Worm (Caenorhabditis elegans) whole organism, L1 larva: ENCODE results near the gene clec-88.

Experiments
- C04F5.9 ChIP-seq: sonication (generic microtip); optimal IDR thresholded peaks from 2 replicates; lab custom pipeline; 2016; ENCODE audit warnings: missing genetic modification characterization, missing compliant biosample characterization
- C16A3.4 ChIP-seq: fragments of 150-350 bp; optimal IDR thresholded peaks from 2 replicates; lab custom pipeline; 2014; ENCODE audit warnings: missing biosample characterization, missing genetic modification characterization
- Y116A8C.19 ChIP-seq: sonication (generic microtip); optimal IDR thresholded peaks from 2 replicates; lab custom pipeline; 2016; ENCODE audit warnings: missing compliant biosample characterization, missing genetic modification characterization, borderline replicate concordance
- alr-1 ChIP-seq: fragments of 200-800 bp; sonication (Bioruptor generic); optimal IDR thresholded peaks from 2 replicates; lab custom pipeline; 2018; ENCODE audit warnings: borderline replicate concordance, mild to moderate bottlenecking, missing genetic modification characterization, missing compliant biosample characterization
- aly-2 ChIP-seq: fragments of 150-350 bp; optimal IDR thresholded peaks from 2 replicates; lab custom pipeline; 2014; ENCODE audit warnings: missing biosample characterization, missing genetic modification characterization
- ama-1 ChIP-seq: fragments of 150-350 bp; optimal IDR thresholded peaks from 2 replicates; lab custom pipeline; 2014
- blmp-1 ChIP-seq: fragments of 150-350 bp; optimal IDR thresholded peaks from 2 replicates; lab custom pipeline; 2014; ENCODE audit warnings: missing biosample characterization, missing genetic modification characterization
- ceh-63 ChIP-seq: fragments of 200-800 bp; sonication (Bioruptor generic); optimal IDR thresholded peaks from 2 replicates; lab custom pipeline; 2018; ENCODE audit warnings: mild to moderate bottlenecking, missing genetic modification characterization, missing compliant biosample characterization
- ceh-88 ChIP-seq: fragments of 200-800 bp; sonication (Bioruptor generic); IDR thresholded peaks from 2 replicates; pipeline ENCODE4 v1.3.6; 2022; ENCODE audit warnings: missing genetic modification characterization, missing compliant biosample characterization
- dpl-1 ChIP-seq, 3 experiments: fragments of 150-350 bp in 2 of 3; sonication (generic microtip) in 1 of 3; optimal IDR thresholded peaks; 2 replicates each; lab custom pipeline; 2014 to 2017; ENCODE audit warnings: missing biosample characterization in 3 of 3, missing genetic modification characterization in 3 of 3, missing genetic modification reagents in 3 of 3
- efl-1 ChIP-seq, 4 experiments: fragments of 150-350 bp; optimal IDR thresholded peaks in 3 of 4; peaks in 1 of 4; 1 replicate in 1 of 4; 2 replicates in 3 of 4; lab custom pipeline; 2014; ENCODE audit warnings: missing biosample characterization in 2 of 4, missing genetic modification characterization in 2 of 4, missing genetic modification reagents in 2 of 4
- elt-2 ChIP-seq: sonication (generic microtip); optimal IDR thresholded peaks from 2 replicates; lab custom pipeline; 2016; ENCODE audit warnings: missing genetic modification characterization, mild to moderate bottlenecking, inconsistent platforms, missing compliant biosample characterization, missing genetic modification reagents
- elt-3 ChIP-seq, 6 experiments: fragments of 150-350 bp in 1 of 6; sonication (generic microtip); optimal IDR thresholded peaks; 2 replicates each; lab custom pipeline; 2017 to 2018; ENCODE audit warnings: missing biosample characterization in 6 of 6, missing genetic modification characterization in 6 of 6, inconsistent platforms in 1 of 6
- fkh-8 ChIP-seq: sonication (generic microtip); optimal IDR thresholded peaks from 2 replicates; lab custom pipeline; 2016; ENCODE audit warnings: mild to moderate bottlenecking, missing genetic modification characterization, missing compliant biosample characterization
- fos-1 ChIP-seq: fragments of 150-350 bp; optimal IDR thresholded peaks from 2 replicates; lab custom pipeline; 2014; ENCODE audit warnings: missing biosample characterization, missing genetic modification characterization
- grh-1 ChIP-seq: fragments of 200-800 bp; sonication (Bioruptor generic); IDR thresholded peaks from 2 replicates; pipeline ENCODE4 v1.3.6; 2022; ENCODE audit warnings: missing genetic modification reagents, missing genetic modification characterization, missing compliant biosample characterization
- hlh-17 ChIP-seq: fragments of 200-800 bp; sonication (Bioruptor generic); optimal IDR thresholded peaks from 2 replicates; lab custom pipeline; 2018; ENCODE audit warnings: missing genetic modification characterization, mild to moderate bottlenecking, missing compliant biosample characterization, moderate library complexity, borderline replicate concordance
- hpl-2 ChIP-seq: fragments of 150-350 bp; optimal IDR thresholded peaks from 2 replicates; lab custom pipeline; 2014; ENCODE audit warnings: missing biosample characterization, missing genetic modification reagents, missing genetic modification characterization
- jun-1 ChIP-seq: fragments of 150-350 bp; optimal IDR thresholded peaks from 2 replicates; lab custom pipeline; 2014; ENCODE audit warnings: missing biosample characterization, missing genetic modification reagents, missing genetic modification characterization
- lin-13 ChIP-seq: fragments of 150-350 bp; optimal IDR thresholded peaks from 2 replicates; lab custom pipeline; 2014; ENCODE audit warnings: missing biosample characterization, missing genetic modification reagents, missing genetic modification characterization
- lin-14 ChIP-seq: fragments of 200-800 bp; sonication (Bioruptor generic); optimal IDR thresholded peaks from 2 replicates; lab custom pipeline; 2018; ENCODE audit warnings: mild to moderate bottlenecking, missing genetic modification characterization, moderate library complexity, missing compliant biosample characterization
- lin-35 ChIP-seq, 2 experiments: fragments of 150-350 bp; optimal IDR thresholded peaks; 2 replicates each; lab custom pipeline; 2014; ENCODE audit warnings: missing biosample characterization in 2 of 2, missing genetic modification characterization in 2 of 2, missing genetic modification reagents in 2 of 2
- lir-3 ChIP-seq: sonication (generic microtip); optimal IDR thresholded peaks from 2 replicates; lab custom pipeline; 2016; ENCODE audit warnings: mild to moderate bottlenecking, missing genetic modification characterization, moderate library complexity, missing compliant biosample characterization; ENCODE audit not compliant: poor library complexity
- lsy-2 ChIP-seq, 2 experiments: fragments of 150-350 bp; optimal IDR thresholded peaks; 2 replicates each; lab custom pipeline; 2014; ENCODE audit warnings: missing biosample characterization in 2 of 2, missing genetic modification characterization in 2 of 2
- mdl-1 ChIP-seq, 2 experiments: fragments of 150-350 bp; optimal IDR thresholded peaks; 2 replicates each; lab custom pipeline; 2014 to 2017; ENCODE audit warnings: missing biosample characterization in 2 of 2, missing genetic modification characterization in 2 of 2, inconsistent platforms in 1 of 2
- mep-1 ChIP-seq: fragments of 150-350 bp; optimal IDR thresholded peaks from 2 replicates; lab custom pipeline; 2014; ENCODE audit warnings: missing biosample characterization, missing genetic modification characterization
- nhr-19 ChIP-seq: fragments of 200-800 bp; sonication (Bioruptor generic); conservative IDR thresholded peaks from 2 replicates; pipeline ENCODE4 v1.3.6; 2022; ENCODE audit warnings: missing genetic modification characterization, missing compliant biosample characterization
- nhr-20 ChIP-seq: sonication (generic microtip); optimal IDR thresholded peaks from 2 replicates; lab custom pipeline; 2016; ENCODE audit warnings: mild to moderate bottlenecking, missing genetic modification characterization, missing compliant biosample characterization
- nhr-47 ChIP-seq: sonication (generic microtip); optimal IDR thresholded peaks from 2 replicates; lab custom pipeline; 2016; ENCODE audit warnings: mild to moderate bottlenecking, missing genetic modification characterization, moderate library complexity, missing compliant biosample characterization
- nhr-71 ChIP-seq: sonication (generic microtip); optimal IDR thresholded peaks from 2 replicates; lab custom pipeline; 2016; ENCODE audit warnings: mild to moderate bottlenecking, missing genetic modification characterization, moderate library complexity, missing compliant biosample characterization
- nhr-84 ChIP-seq: sonication (generic microtip); optimal IDR thresholded peaks from 2 replicates; lab custom pipeline; 2017; ENCODE audit warnings: missing biosample characterization, missing genetic modification characterization
- nhr-85 ChIP-seq: sonication (generic microtip); peaks from one replicate; lab custom pipeline; 2016; ENCODE audit warnings: missing genetic modification characterization, inconsistent platforms, missing compliant biosample characterization
- nhr-90 ChIP-seq: sonication (generic microtip); optimal IDR thresholded peaks from 2 replicates; lab custom pipeline; 2016; ENCODE audit warnings: mild to moderate bottlenecking, missing genetic modification characterization, missing compliant biosample characterization; ENCODE audit not compliant: poor library complexity
- pax-3 ChIP-seq: fragments of 200-800 bp; sonication (Bioruptor generic); optimal IDR thresholded peaks from 2 replicates; lab custom pipeline; 2018; ENCODE audit warnings: mild to moderate bottlenecking, missing genetic modification characterization, moderate library complexity, missing compliant biosample characterization
- pqm-1 ChIP-seq: sonication (generic microtip); optimal IDR thresholded peaks from 3 replicates; lab custom pipeline; 2017; ENCODE audit warnings: missing biosample characterization, missing genetic modification characterization
- skn-1 ChIP-seq: fragments of 150-350 bp; optimal IDR thresholded peaks from 2 replicates; lab custom pipeline; 2014; ENCODE audit warnings: missing biosample characterization, missing genetic modification characterization
- snpc-4 ChIP-seq: fragments of 150-350 bp; optimal IDR thresholded peaks from 2 replicates; lab custom pipeline; 2014; ENCODE audit warnings: missing biosample characterization, missing genetic modification characterization
- snu-23 ChIP-seq: sonication (generic microtip); optimal IDR thresholded peaks from 2 replicates; lab custom pipeline; 2016; ENCODE audit warnings: missing genetic modification characterization, missing compliant biosample characterization
- sox-4 ChIP-seq: sonication (generic microtip); optimal IDR thresholded peaks from 2 replicates; lab custom pipeline; 2016; ENCODE audit warnings: missing genetic modification characterization, missing compliant biosample characterization
- sptf-1 ChIP-seq: fragments of 150-350 bp; optimal IDR thresholded peaks from 2 replicates; lab custom pipeline; 2014; ENCODE audit warnings: missing biosample characterization, missing genetic modification characterization
- swsn-7 ChIP-seq: sonication (generic microtip); optimal IDR thresholded peaks from 2 replicates; lab custom pipeline; 2016; ENCODE audit warnings: missing genetic modification characterization, missing compliant biosample characterization
- unc-130 ChIP-seq: fragments of 150-350 bp; optimal IDR thresholded peaks from 2 replicates; lab custom pipeline; 2017; ENCODE audit warnings: missing biosample characterization, missing genetic modification characterization, inconsistent platforms
- unc-98 ChIP-seq: fragments of 200-800 bp; sonication (Bioruptor generic); IDR thresholded peaks from 2 replicates; pipeline ENCODE4 v1.3.6; 2022; ENCODE audit warnings: missing genetic modification characterization, missing compliant biosample characterization
- vab-15 ChIP-seq: sonication (generic microtip); optimal IDR thresholded peaks from 2 replicates; lab custom pipeline; 2017; ENCODE audit warnings: missing genotype, mild to moderate bottlenecking, missing genetic modification characterization, missing compliant biosample characterization
- xbp-1 ChIP-seq: sonication (generic microtip); optimal IDR thresholded peaks from 2 replicates; lab custom pipeline; 2016; ENCODE audit warnings: missing genetic modification characterization, missing compliant biosample characterization
- zip-4 ChIP-seq: fragments of 200-800 bp; sonication (Bioruptor generic); optimal IDR thresholded peaks from 2 replicates; lab custom pipeline; 2018; ENCODE audit warnings: mild to moderate bottlenecking, missing genetic modification characterization, moderate library complexity, missing compliant biosample characterization
- ztf-4 ChIP-seq: fragments of 150-350 bp; optimal IDR thresholded peaks from 2 replicates; lab custom pipeline; 2014; ENCODE audit warnings: missing biosample characterization, missing genetic modification characterization

clec-88 gene

DNA sequence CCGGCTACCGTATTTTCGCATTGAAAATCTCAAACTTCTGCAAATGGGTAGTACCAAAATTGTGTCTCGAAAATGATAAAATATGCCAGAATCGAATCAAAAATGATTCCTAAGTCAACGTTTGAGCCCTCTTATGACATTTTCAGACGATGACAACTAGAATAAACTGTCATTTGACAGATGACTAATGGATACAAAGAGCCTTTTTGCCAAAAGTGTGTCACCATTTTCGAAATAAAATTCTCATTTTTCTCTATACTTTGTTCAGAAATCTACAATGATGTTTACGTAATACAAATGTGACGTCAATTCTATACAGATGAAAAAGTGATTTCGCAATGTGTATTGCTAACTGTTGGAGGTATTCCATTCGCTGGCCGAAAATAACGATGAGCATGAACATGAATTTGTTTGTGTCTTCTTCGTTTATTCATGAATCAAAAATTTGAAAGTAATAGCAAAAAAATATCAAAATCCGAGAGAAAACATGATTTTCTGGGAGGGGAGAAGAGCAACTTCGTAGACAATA, 18.9 kb upstream of the clec-88 start:
- TF ChIP-seq snpc-4 (peak; percentile 4), ceh-88 (GFP tag; lab: Robert Waterston, UW) (peak; percentile 32; the same call in 1 of the 2 replicates), pqm-1 (tag; lab: Kevin White, UChicago) (no peak), elt-2 (tag; lab: Kevin White, UChicago) (peak; percentile 64), mep-1 (tag; lab: Kevin White, UChicago) (peak; percentile 63), alr-1 (tag; lab: Kevin White, UChicago) (no peak), mdl-1 (tag; optimal IDR thresholded peaks at IDR 0.05; lab: Kevin White, UChicago) (peak in 1 of 2 experiments; percentile 5), jun-1 (no peak), C16A3.4 (tag; lab: Kevin White, UChicago) (peak; percentile 68), dpl-1 (GFP tag; optimal IDR thresholded peaks at IDR 0.05; lab: Kevin White, UChicago) (peak in 2 of 3 experiments; percentile 24 to 33), unc-130 (tag; lab: Kevin White, UChicago) (no peak), swsn-7 (tag; lab: Kevin White, UChicago) (peak; percentile 33), xbp-1 (tag; lab: Kevin White, UChicago) (peak; percentile 27), vab-15 (no peak), sptf-1 (no peak), fos-1 (tag; lab: Kevin White, UChicago) (peak; percentile 73), lin-13 (GFP tag; lab: Kevin White, UChicago) (peak; percentile 64), C04F5.9 (tag; lab: Kevin White, UChicago) (peak; percentile 5), fkh-8 (tag; lab: Kevin White, UChicago) (peak; percentile 71), nhr-90 (tag; lab: Kevin White, UChicago) (peak; percentile 75), hlh-17 (no peak), skn-1 (tag; lab: Kevin White, UChicago) (peak; percentile 57), lin-14 (GFP tag; lab: Kevin White, UChicago) (peak; percentile 49), unc-98 (GFP tag; lab: Robert Waterston, UW) (0 out of 2 replicates have a peak, but pooled peaks have one; percentile 6), sox-4 (tag; lab: Kevin White, UChicago) (no peak), nhr-71 (tag; lab: Kevin White, UChicago) (peak; percentile 83), grh-1 (0 out of 2 replicates have a peak, but pooled peaks have one; percentile 13), nhr-47 (tag; lab: Kevin White, UChicago) (peak; percentile 61), lin-35 (GFP tag; optimal IDR thresholded peaks at IDR 0.05; lab: Kevin White, UChicago) (peak in 1 of 2 experiments; percentile 66), nhr-84 (tag; lab: Kevin White, UChicago) (no peak), blmp-1 (tag; lab: Kevin White, UChicago) (no peak), nhr-85 (tag; lab: Kevin White, UChicago) (peak; percentile 76), lir-3 (tag; lab: Kevin White, UChicago) (peak; percentile 48), ztf-4 (tag; lab: Kevin White, UChicago) (peak; percentile 86), elt-3 (tag; optimal IDR thresholded peaks at IDR 0.05; lab: Kevin White, UChicago) (peak in 2 of 6 experiments; percentile 12 to 75), nhr-20 (tag; lab: Kevin White, UChicago) (peak; percentile 56), ama-1 (peak; percentile 84), pax-3 (peak; percentile 68), nhr-19 (GFP tag; lab: Robert Waterston, UW) (peak; percentile 66), aly-2 (tag; lab: Kevin White, UChicago) (no peak), zip-4 (GFP tag; lab: Kevin White, UChicago) (peak; percentile 63), efl-1 (optimal IDR thresholded peaks at IDR 0.05; lab: Kevin White, UChicago) (peak; percentile 16 to 57), efl-1 (GFP tag; optimal IDR thresholded peaks at IDR 0.05 in 1 of 2; lab: Kevin White, UChicago) (no peak), hpl-2 (peak; percentile 80), Y116A8C.19 (no peak), ceh-63 (GFP tag; lab: Kevin White, UChicago) (no peak), snu-23 (GFP tag; lab: Kevin White, UChicago) (peak; percentile 70), lsy-2 (tag; optimal IDR thresholded peaks at IDR 0.05; lab: Kevin White, UChicago) (peak; percentile 53 to 63)
- TF ChIP-seq, all 84 proteins: peak for 34
